Fruit fly (Drosophila melanogaster) whole organism, embryonic: Measurements from ENCODE around the gene CG18265.

ENCODE experiments used
- Atf6 ChIP-seq: fragments of 200-800 bp; sonication (Bioruptor generic); IDR thresholded peaks from 2 replicates; pipeline ENCODE4 v1.3.6; 2022; ENCODE audit warnings: missing biosample characterization, missing genetic modification characterization
- Blimp-1 ChIP-seq: fragments of 200-800 bp; sonication (Bioruptor generic); optimal IDR thresholded peaks from 3 replicates; lab custom pipeline; 2018; ENCODE audit warnings: missing biosample characterization, missing genetic modification characterization, mild to moderate bottlenecking, moderate library complexity, missing genetic modification reagents
- C15 ChIP-seq: fragments of 200-800 bp; sonication (Bioruptor generic); IDR thresholded peaks from 3 replicates; pipeline ENCODE4 v1.3.6; 2022; ENCODE audit warnings: missing biosample characterization, missing genetic modification characterization
- CG10654 ChIP-seq: fragments of 200-800 bp; sonication (Bioruptor generic); optimal IDR thresholded peaks from 2 replicates; lab custom pipeline; 2016; ENCODE audit warnings: missing biosample characterization, missing genetic modification characterization
- CG11504 ChIP-seq: fragments of 200-800 bp; sonication (Bioruptor generic); optimal IDR thresholded peaks from 3 replicates; lab custom pipeline; 2019; ENCODE audit warnings: missing biosample characterization, mild to moderate bottlenecking, missing genetic modification characterization, moderate library complexity
- CG1233 ChIP-seq: fragments of 200-800 bp; sonication (Bioruptor generic); optimal IDR thresholded peaks from 4 replicates; lab custom pipeline; 2018; ENCODE audit warnings: missing biosample characterization, mild to moderate bottlenecking, missing genetic modification characterization
- CG12659 ChIP-seq: fragments of 200-800 bp; sonication (Bioruptor generic); optimal IDR thresholded peaks from 3 replicates; lab custom pipeline; 2017; ENCODE audit warnings: mild to moderate bottlenecking, missing biosample characterization, missing genetic modification reagents, missing genetic modification characterization
- CG14014 ChIP-seq: fragments of 200-800 bp; sonication (Bioruptor generic); IDR thresholded peaks from 2 replicates; pipeline ENCODE4 v1.3.6; 2022; ENCODE audit warnings: missing biosample characterization, missing genetic modification characterization
- CG15269 ChIP-seq: fragments of 200-800 bp; sonication (Bioruptor generic); optimal IDR thresholded peaks from 2 replicates; lab custom pipeline; 2018; ENCODE audit warnings: missing biosample characterization, mild to moderate bottlenecking, missing genetic modification characterization, moderate library complexity
- CG1529 ChIP-seq: fragments of 200-800 bp; sonication (Bioruptor generic); optimal IDR thresholded peaks from 3 replicates; lab custom pipeline; 2018; ENCODE audit warnings: missing biosample characterization, missing genetic modification characterization
- CG15601 ChIP-seq: fragments of 200-800 bp; sonication (Bioruptor generic); optimal IDR thresholded peaks from 3 replicates; lab custom pipeline; 2019; ENCODE audit warnings: missing biosample characterization, mild to moderate bottlenecking, missing genetic modification characterization, moderate library complexity
- CG16779 ChIP-seq: fragments of 200-800 bp; sonication (Bioruptor generic); IDR thresholded peaks from 2 replicates; pipeline ENCODE4 v1.3.6; 2022; ENCODE audit warnings: missing biosample characterization, missing genetic modification characterization
- CG17328 ChIP-seq: fragments of 200-800 bp; sonication (Bioruptor generic); IDR thresholded peaks from 2 replicates; pipeline ENCODE4 v1.3.6; 2022; ENCODE audit warnings: missing biosample characterization, missing genetic modification characterization
- CG17361 ChIP-seq: fragments of 200-800 bp; sonication (Bioruptor generic); IDR thresholded peaks from 3 replicates; pipeline ENCODE4 v1.3.6; 2022; ENCODE audit warnings: missing biosample characterization, missing genetic modification characterization
- CG31441 ChIP-seq: fragments of 200-800 bp; sonication (Bioruptor generic); IDR thresholded peaks from 2 replicates; pipeline ENCODE4 v1.3.6; 2022; ENCODE audit warnings: missing biosample characterization, missing genetic modification characterization
- CG32532 ChIP-seq: fragments of 200-800 bp; sonication (Bioruptor generic); IDR thresholded peaks from 2 replicates; pipeline ENCODE4 v1.3.6; 2022; ENCODE audit warnings: missing biosample characterization, missing genetic modification characterization
- CG3407 ChIP-seq: fragments of 200-800 bp; sonication (Bioruptor generic); optimal IDR thresholded peaks from 2 replicates; lab custom pipeline; 2018; ENCODE audit warnings: missing biosample characterization, mild to moderate bottlenecking, missing genetic modification characterization
- CG4424 ChIP-seq: fragments of 200-800 bp; sonication (Bioruptor generic); optimal IDR thresholded peaks from 3 replicates; lab custom pipeline; 2016; ENCODE audit warnings: missing biosample characterization, missing genetic modification characterization
- CG4820 ChIP-seq: fragments of 200-800 bp; sonication (Bioruptor generic); optimal IDR thresholded peaks from 3 replicates; lab custom pipeline; 2016; ENCODE audit warnings: missing biosample characterization, missing genetic modification characterization
- CG8478 ChIP-seq: fragments of >200 bp; optimal IDR thresholded peaks from 2 replicates; lab custom pipeline; 2018
- D ChIP-seq, 2 experiments: fragments of 200-800 bp in 1 of 2; fragments of >200 bp in 1 of 2; sonication (Bioruptor generic) in 1 of 2; optimal IDR thresholded peaks; 2 replicates in 1 of 2; 3 replicates in 1 of 2; lab custom pipeline; 2017; ENCODE audit warnings: mild to moderate bottlenecking in 1 of 2, missing biosample characterization in 1 of 2, missing genetic modification characterization in 1 of 2, missing genetic modification reagents in 1 of 2
- H2.0 ChIP-seq: fragments of 200-800 bp; sonication (Bioruptor generic); IDR thresholded peaks from 2 replicates; pipeline ENCODE4 v1.3.6; 2022; ENCODE audit warnings: missing biosample characterization, missing genetic modification characterization
- HLH3B ChIP-seq: fragments of 200-800 bp; sonication (Bioruptor generic); IDR thresholded peaks from 2 replicates; pipeline ENCODE4 v1.3.6; 2022; ENCODE audit warnings: missing biosample characterization, missing genetic modification characterization
- Hr3 ChIP-seq: fragments of 200-800 bp; sonication (Bioruptor generic); optimal IDR thresholded peaks from 3 replicates; lab custom pipeline; 2016; ENCODE audit warnings: missing biosample characterization, missing genetic modification characterization
- Hr39 ChIP-seq: fragments of >200 bp; optimal IDR thresholded peaks from 2 replicates; lab custom pipeline; 2017
- Lim3 ChIP-seq: fragments of 200-800 bp; sonication (Bioruptor generic); IDR thresholded peaks from 2 replicates; pipeline ENCODE4 v1.3.6; 2022; ENCODE audit warnings: missing biosample characterization, missing genetic modification characterization
- Six4 ChIP-seq: fragments of 200-800 bp; sonication (Bioruptor generic); optimal IDR thresholded peaks from 2 replicates; lab custom pipeline; 2016; ENCODE audit warnings: missing biosample characterization, missing genetic modification characterization
- Xbp1 ChIP-seq: fragments of 200-800 bp; sonication (Bioruptor generic); optimal IDR thresholded peaks from 3 replicates; lab custom pipeline; 2016; ENCODE audit warnings: missing biosample characterization, mild to moderate bottlenecking, missing genetic modification characterization
- Xrp1 ChIP-seq: fragments of 200-800 bp; sonication (Bioruptor generic); IDR thresholded peaks from 2 replicates; pipeline ENCODE4 v1.3.6; 2022; ENCODE audit warnings: missing biosample characterization, missing genetic modification characterization
- YL-1 ChIP-seq: fragments of 200-800 bp; sonication (Bioruptor generic); optimal IDR thresholded peaks from 3 replicates; lab custom pipeline; 2017; ENCODE audit warnings: missing biosample characterization, mild to moderate bottlenecking, missing genetic modification characterization
- ap ChIP-seq: fragments of 200-800 bp; sonication (Bioruptor generic); IDR thresholded peaks from 2 replicates; pipeline ENCODE4 v1.3.6; 2022; ENCODE audit warnings: missing biosample characterization, missing genetic modification characterization
- ash1 ChIP-seq: fragments of 200-800 bp; sonication (Bioruptor generic); optimal IDR thresholded peaks from 2 replicates; lab custom pipeline; 2018; ENCODE audit warnings: missing biosample characterization, mild to moderate bottlenecking, missing genetic modification characterization
- bcd ChIP-seq: fragments of 200-800 bp; sonication (Bioruptor generic); optimal IDR thresholded peaks from 2 replicates; lab custom pipeline; 2017; ENCODE audit warnings: missing biosample characterization, mild to moderate bottlenecking, missing genetic modification characterization
- cwo ChIP-seq: fragments of 200-800 bp; sonication (Bioruptor generic); optimal IDR thresholded peaks from 3 replicates; lab custom pipeline; 2017; ENCODE audit warnings: missing biosample characterization, missing genetic modification characterization, mild to moderate bottlenecking, moderate library complexity, missing genetic modification reagents
- dm ChIP-seq: fragments of 200-800 bp; sonication (Bioruptor generic); optimal IDR thresholded peaks from 3 replicates; lab custom pipeline; 2016; ENCODE audit warnings: missing biosample characterization, missing genetic modification characterization
- fd64A ChIP-seq: fragments of 200-800 bp; sonication (Bioruptor generic); optimal IDR thresholded peaks from 3 replicates; lab custom pipeline; 2018; ENCODE audit warnings: missing biosample characterization, mild to moderate bottlenecking, missing genetic modification characterization
- gcm ChIP-seq: fragments of 200-800 bp; sonication (Bioruptor generic); optimal IDR thresholded peaks from 2 replicates; lab custom pipeline; 2019; ENCODE audit warnings: missing biosample characterization, mild to moderate bottlenecking, missing genetic modification characterization, moderate library complexity
- hkb ChIP-seq, 2 experiments: fragments of 200-800 bp in 1 of 2; fragments of >200 bp in 1 of 2; sonication (Bioruptor generic) in 1 of 2; IDR thresholded peaks in 1 of 2; optimal IDR thresholded peaks in 1 of 2; 2 replicates each; pipeline versions ENCODE4 v1.3.6 to Lab custom; 2017 to 2022; ENCODE audit warnings: missing biosample characterization in 1 of 2, missing genetic modification characterization in 1 of 2
- ind ChIP-seq: fragments of 200-800 bp; sonication (Bioruptor generic); optimal IDR thresholded peaks from 3 replicates; lab custom pipeline; 2016; ENCODE audit warnings: missing biosample characterization, missing genetic modification characterization
- phol ChIP-seq: fragments of 200-800 bp; sonication (Bioruptor generic); optimal IDR thresholded peaks from 3 replicates; lab custom pipeline; 2018; ENCODE audit warnings: missing biosample characterization, mild to moderate bottlenecking, missing genetic modification characterization, moderate library complexity
- seq ChIP-seq: fragments of 200-800 bp; sonication (Bioruptor generic); IDR thresholded peaks from 2 replicates; pipeline ENCODE4 v1.3.6; 2022; ENCODE audit warnings: missing biosample characterization, missing genetic modification characterization
- shn ChIP-seq: fragments of 200-800 bp; sonication (Bioruptor generic); optimal IDR thresholded peaks from 3 replicates; lab custom pipeline; 2016; ENCODE audit warnings: missing biosample characterization, missing genetic modification characterization
- tio ChIP-seq: fragments of 200-800 bp; sonication (Bioruptor generic); optimal IDR thresholded peaks from 2 replicates; lab custom pipeline; 2017; ENCODE audit warnings: missing biosample characterization, missing genetic modification characterization, inconsistent platforms
- zfh1 ChIP-seq: fragments of 200-800 bp; sonication (Bioruptor generic); IDR thresholded peaks from 3 replicates; pipeline ENCODE4 v1.3.6; 2022; ENCODE audit warnings: missing biosample characterization, missing genetic modification characterization

The CG18265 gene

DNA sequence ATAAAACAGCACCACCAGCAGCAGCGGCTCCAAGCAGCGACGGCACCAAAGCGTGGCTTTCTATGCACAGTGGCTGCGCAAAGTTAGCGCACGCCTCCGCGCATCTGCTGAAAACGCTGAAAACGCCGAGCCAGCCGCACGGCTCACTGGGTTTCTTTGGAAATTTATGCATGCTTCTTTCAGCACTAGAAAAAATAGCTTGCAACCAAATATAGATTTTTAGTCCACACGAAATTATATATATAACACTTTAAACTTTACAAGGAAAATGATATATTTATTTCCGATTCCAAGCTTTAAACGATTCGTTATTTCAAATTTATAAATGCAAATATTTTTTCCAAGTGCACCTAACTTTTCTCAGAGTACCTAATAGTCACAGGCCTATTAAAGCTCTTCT is 34.6 kb upstream of the CG18265 start (continued):
- TF ChIP-seq CG17328 (GFP tag; lab: Robert Waterston, UW) (0 out of 2 replicates have a peak, but pooled peaks have one; percentile 28), CG3407 (GFP tag; lab: Kevin White, UChicago) (peak; percentile 14), Atf6 (GFP tag; lab: Robert Waterston, UW) (peak; percentile 32; the same call in 1 of the 2 replicates), CG31441 (GFP tag; lab: Robert Waterston, UW) (no peak), D (optimal IDR thresholded peaks at IDR 0.05; lab: Kevin White, UChicago) (no peak), D (GFP tag; optimal IDR thresholded peaks at IDR 0.05; lab: Kevin White, UChicago) (peak; percentile 46), HLH3B (GFP tag; lab: Robert Waterston, UW) (peak; percentile 51), shn (GFP tag; lab: Kevin White, UChicago) (peak; percentile 3), tio (GFP tag; lab: Kevin White, UChicago) (peak; percentile 11), CG1529 (GFP tag; lab: Kevin White, UChicago) (peak; percentile 1), CG12659 (GFP tag; lab: Kevin White, UChicago) (peak; percentile 20), bcd (GFP tag; lab: Kevin White, UChicago) (peak; percentile 40), CG17361 (GFP tag; lab: Robert Waterston, UW) (0 out of 3 replicates have a peak, but pooled peaks have one; percentile 30), CG15269 (peak; percentile 54), phol (peak; percentile 54), cwo (GFP tag; lab: Kevin White, UChicago) (no peak), ind (GFP tag; lab: Kevin White, UChicago) (peak; percentile 38), Hr3 (GFP tag; lab: Kevin White, UChicago) (peak; percentile 15), YL-1 (no peak), gcm (GFP tag; lab: Kevin White, UChicago) (peak; percentile 48), Lim3 (no peak), ash1 (GFP tag; lab: Kevin White, UChicago) (no peak), CG14014 (no peak), Xrp1 (GFP tag; lab: Robert Waterston, UW) (peak; percentile 45; the same call in 1 of the 2 replicates), CG10654 (GFP tag; lab: Kevin White, UChicago) (peak; percentile 6), fd64A (no peak), Blimp-1 (GFP tag; lab: Kevin White, UChicago) (peak; percentile 67), CG32532 (GFP tag; lab: Robert Waterston, UW) (0 out of 2 replicates have a peak, but pooled peaks have one; percentile 32), CG15601 (tag; lab: Kevin White, UChicago) (peak; percentile 41), Six4 (GFP tag; lab: Kevin White, UChicago) (peak; percentile 21), Xbp1 (GFP tag; lab: Kevin White, UChicago) (peak; percentile 41), CG8478 (no peak), CG4424 (peak; percentile 31), CG11504 (tag; lab: Kevin White, UChicago) (peak; percentile 65), CG4820 (GFP tag; lab: Kevin White, UChicago) (peak; percentile 33), H2.0 (peak; percentile 42; the same call in 1 of the 2 replicates), C15 (GFP tag; lab: Robert Waterston, UW) (no peak), dm (GFP tag; lab: Kevin White, UChicago) (no peak), seq (GFP tag; lab: Robert Waterston, UW) (0 out of 2 replicates have a peak, but pooled peaks have one; percentile 18), hkb (optimal IDR thresholded peaks at IDR 0.05; lab: Kevin White, UChicago) (no peak), hkb (GFP tag; IDR thresholded peaks at IDR 0.05; lab: Robert Waterston, UW) (peak; percentile 15; the same call in 1 of the 2 replicates), zfh1 (GFP tag; lab: Robert Waterston, UW) (peak; percentile 26; the same call in 1 of the 3 replicates), CG16779 (GFP tag; lab: Robert Waterston, UW) (0 out of 2 replicates have a peak, but pooled peaks have one; percentile 39), CG1233 (GFP tag; lab: Kevin White, UChicago) (peak; percentile 24), ap (GFP tag; lab: Robert Waterston, UW) (0 out of 2 replicates have a peak, but pooled peaks have one; percentile 21), Hr39 (lab: Kevin White, UChicago) (no peak)
